Worm (Caenorhabditis elegans) whole organism, early embryonic: ENCODE measurements around the gene fkh-2.

Experiments
- B0310.2 ChIP-seq: sonication (generic microtip); optimal IDR thresholded peaks from 2 replicates; lab custom pipeline; 2016; ENCODE audit warnings: mild to moderate bottlenecking, missing genetic modification characterization, missing compliant biosample characterization
- F13C5.2 ChIP-seq: sonication (generic microtip); optimal IDR thresholded peaks from 2 replicates; lab custom pipeline; 2017; ENCODE audit warnings: mild to moderate bottlenecking, missing genetic modification characterization, inconsistent platforms, missing compliant biosample characterization
- aly-1 ChIP-seq: sonication (generic microtip); optimal IDR thresholded peaks from 2 replicates; lab custom pipeline; 2016; ENCODE audit warnings: missing genetic modification characterization, missing compliant biosample characterization
- ama-1 ChIP-seq: fragments of 150-350 bp; optimal IDR thresholded peaks from 2 replicates; lab custom pipeline; 2014
- ceh-13 ChIP-seq: fragments of 200-800 bp; sonication (Bioruptor generic); optimal IDR thresholded peaks from 2 replicates; lab custom pipeline; 2018; ENCODE audit warnings: mild to moderate bottlenecking, missing genetic modification characterization, missing compliant biosample characterization
- ceh-36 ChIP-seq: sonication (generic microtip); optimal IDR thresholded peaks from 2 replicates; lab custom pipeline; 2016; ENCODE audit warnings: missing genetic modification characterization, inconsistent platforms, missing compliant biosample characterization
- flt-1 ChIP-seq: fragments of 200-800 bp; sonication (Bioruptor generic); IDR thresholded peaks from 2 replicates; pipeline ENCODE4 v1.3.6; 2022; ENCODE audit warnings: missing genetic modification characterization, missing compliant biosample characterization
- hmbx-1 ChIP-seq: sonication (generic microtip); optimal IDR thresholded peaks from 2 replicates; lab custom pipeline; 2016; ENCODE audit warnings: mild to moderate bottlenecking, missing genetic modification characterization, missing compliant biosample characterization
- hmg-4 ChIP-seq: fragments of 200-800 bp; sonication (Bioruptor generic); optimal IDR thresholded peaks from 2 replicates; lab custom pipeline; 2018; ENCODE audit warnings: mild to moderate bottlenecking, missing genetic modification characterization, missing compliant biosample characterization
- hnd-1 ChIP-seq: sonication (generic microtip); optimal IDR thresholded peaks from 2 replicates; lab custom pipeline; 2016; ENCODE audit warnings: missing genetic modification characterization, missing compliant biosample characterization
- pes-1 ChIP-seq: fragments of 200-800 bp; sonication (Bioruptor generic); IDR thresholded peaks from 2 replicates; pipeline ENCODE4 v1.3.6; 2022; ENCODE audit warnings: missing genetic modification reagents, missing genetic modification characterization, missing compliant biosample characterization
- tra-4 ChIP-seq: sonication (generic microtip); optimal IDR thresholded peaks from 2 replicates; lab custom pipeline; 2017; ENCODE audit warnings: missing genetic modification characterization, missing compliant biosample characterization

DNA sequence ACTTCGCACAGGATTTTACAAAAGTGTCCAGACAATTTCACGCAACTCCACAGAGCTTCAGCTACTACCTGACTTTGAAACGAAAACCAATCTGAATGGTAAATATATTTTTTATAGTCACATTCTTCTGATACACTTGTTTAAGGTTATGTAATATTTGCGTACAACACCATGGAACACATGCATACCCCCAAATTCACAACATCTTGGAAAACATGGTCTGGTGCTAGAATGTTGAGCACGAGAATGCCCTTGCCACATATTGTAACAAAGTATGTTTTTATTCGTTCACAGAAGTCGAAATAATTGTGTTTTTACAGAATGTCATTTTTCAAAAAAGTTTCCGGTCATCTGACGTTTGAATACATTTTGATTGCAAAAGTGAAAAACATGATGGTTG lies 26.3 kb downstream of the fkh-2 start:
- no peak for TF ChIP-seq ceh-36 (tag; lab: Kevin White, UChicago)
- TF ChIP-seq F13C5.2 (tag; lab: Kevin White, UChicago), result no peak
- TF ChIP-seq tra-4, result no peak
- no peak for TF ChIP-seq ceh-13 (GFP tag; lab: Kevin White, UChicago)
- TF ChIP-seq flt-1 (GFP tag; lab: Robert Waterston, UW), result no peak
- no peak for TF ChIP-seq hmg-4 (GFP tag; lab: Kevin White, UChicago)
- no peak for TF ChIP-seq B0310.2 (tag; lab: Kevin White, UChicago)
- TF ChIP-seq pes-1 (GFP tag; lab: Robert Waterston, UW), result no peak
- no peak for TF ChIP-seq hnd-1
- no peak for TF ChIP-seq aly-1 (tag; lab: Kevin White, UChicago)
- no peak for TF ChIP-seq hmbx-1 (tag; lab: Kevin White, UChicago)
- no peak for TF ChIP-seq ama-1 (lab: Kevin White, UChicago)
